Fruit fly (Drosophila melanogaster): Measurements from ENCODE around the gene CG11842.

dm6 chr3R:29054047-29054446 is 1.6 kb downstream of the CG11842 start, which contains the start of gene CG11843:
- TF ChIP-seq Sin3A (optimal IDR thresholded peaks at IDR 0.05) = no peak
- no peak for TF ChIP-seq psq (optimal IDR thresholded peaks at IDR 0.05)

All from Kc167 (cell line).